Worm (Caenorhabditis elegans): ENCODE data around the gene ubc-9.
A peak's percentile ranks its signal among the peaks of the same experiment; 100 is the strongest.

ubc-9 gene

ce11 chrIV:4643577-4643976, 7.3 kb upstream of the ubc-9 start:
- no peak for TF ChIP-seq nhr-77 (tag; optimal IDR thresholded peaks at IDR 0.05)
- no peak for TF ChIP-seq zip-2 (tag; optimal IDR thresholded peaks at IDR 0.05)
- no peak for TF ChIP-seq duxl-1 (tag; optimal IDR thresholded peaks at IDR 0.05; ENCODE audit: poor library complexity)
- TF ChIP-seq nhr-102 (tag; optimal IDR thresholded peaks at IDR 0.05): no peak
- no peak for TF ChIP-seq lsy-2 (tag; optimal IDR thresholded peaks at IDR 0.05)
- TF ChIP-seq ceh-32 (tag; optimal IDR thresholded peaks at IDR 0.05; ENCODE audit: poor library complexity): no peak
- no peak for TF ChIP-seq hlh-30 (tag; optimal IDR thresholded peaks at IDR 0.05; ENCODE audit: insufficient read depth)
- TF ChIP-seq spr-3 (GFP tag; optimal IDR thresholded peaks at IDR 0.05): no peak
- TF ChIP-seq unc-62 (GFP tag; optimal IDR thresholded peaks at IDR 0.05 in 1 of 2): no peak
- no peak for TF ChIP-seq unc-62 (tag; optimal IDR thresholded peaks at IDR 0.05)
- TF ChIP-seq fkh-10 (GFP tag; optimal IDR thresholded peaks at IDR 0.05): no peak
- TF ChIP-seq F44E2.7 (GFP tag; IDR thresholded peaks at IDR 0.05): no peak
- no peak for TF ChIP-seq nhr-76 (tag; optimal IDR thresholded peaks at IDR 0.05)
- TF ChIP-seq jun-1 (tag; optimal IDR thresholded peaks at IDR 0.05): no peak
- TF ChIP-seq rbr-2 (tag; optimal IDR thresholded peaks at IDR 0.05): no peak
- TF ChIP-seq nhr-111 (GFP tag; optimal IDR thresholded peaks at IDR 0.05): no peak
- TF ChIP-seq mxl-3 (GFP tag; optimal IDR thresholded peaks at IDR 0.05): no peak
- TF ChIP-seq Y48G9A.11 (GFP tag; IDR thresholded peaks at IDR 0.05): no peak

ce11 chrIV:4645243-4645642, 5.6 kb upstream of the ubc-9 start:
- no peak for TF ChIP-seq F49E8.2 (tag; optimal IDR thresholded peaks at IDR 0.05; ENCODE audit: borderline replicate concordance)
- TF ChIP-seq sdz-12 (GFP tag; optimal IDR thresholded peaks at IDR 0.05): no peak
- TF ChIP-seq aha-1 (tag): peak; percentile 41
- no peak for TF ChIP-seq mdt-29 (GFP tag; IDR thresholded peaks at IDR 0.05)
- no peak for TF ChIP-seq mes-2 (tag; optimal IDR thresholded peaks at IDR 0.05; ENCODE audit: poor library complexity, severe bottlenecking)
- TF ChIP-seq Y105C5A.15 (GFP tag; IDR thresholded peaks at IDR 0.05): no peak
- no peak for TF ChIP-seq ceh-62 (tag; optimal IDR thresholded peaks at IDR 0.05)
- TF ChIP-seq mxl-3 (GFP tag; optimal IDR thresholded peaks at IDR 0.05): no peak

ce11 chrIV:4647385-4647784, 3.5 kb upstream of the ubc-9 start, which contains the start of gene F29B9.8:
Gene F29B9.8, plus strand, starts transcription at chrIV:4647685.
- TF ChIP-seq lin-29 (GFP tag; IDR thresholded peaks at IDR 0.05): no peak
- no peak for TF ChIP-seq lin-39 (tag; optimal IDR thresholded peaks at IDR 0.05)
- no peak for TF ChIP-seq F49E8.2 (tag; optimal IDR thresholded peaks at IDR 0.05; ENCODE audit: borderline replicate concordance)

- peak in 1 of 2 experiments; percentile 11 for TF ChIP-seq unc-62 (GFP tag; optimal IDR thresholded peaks at IDR 0.05 in 1 of 2)
- TF ChIP-seq unc-62 (tag; optimal IDR thresholded peaks at IDR 0.05): no peak
- no peak for TF ChIP-seq F10B5.3 (tag; optimal IDR thresholded peaks at IDR 0.05)
Measured at ce11 chrIV:4649460-4649859, 1.4 kb upstream of the ubc-9 start, which contains the start of gene F29B9.7. Gene F29B9.7, plus strand, starts transcription at chrIV:4649760.

- TF ChIP-seq lin-38 (GFP tag; IDR thresholded peaks at IDR 0.05): peak; percentile 54
- no peak for TF ChIP-seq hlh-30 (tag; optimal IDR thresholded peaks at IDR 0.05; ENCODE audit: insufficient read depth)
- 0 out of 2 replicates have a peak, but pooled peaks have one; percentile 49 for TF ChIP-seq nhr-42 (GFP tag; IDR thresholded peaks at IDR 0.05)
- TF ChIP-seq dmd-8 (GFP tag; IDR thresholded peaks at IDR 0.05): 0 out of 2 replicates have a peak, but pooled peaks have one; percentile 39
- TF ChIP-seq mdl-1 (tag; optimal IDR thresholded peaks at IDR 0.05): no peak
- no peak for TF ChIP-seq fkh-10 (GFP tag; optimal IDR thresholded peaks at IDR 0.05)
- peak; percentile 80 for TF ChIP-seq F49E8.2 (tag; optimal IDR thresholded peaks at IDR 0.05; ENCODE audit: borderline replicate concordance)
- TF ChIP-seq Y105C5A.15 (GFP tag; IDR thresholded peaks at IDR 0.05): no peak
- TF ChIP-seq saeg-2 (GFP tag; IDR thresholded peaks at IDR 0.05): peak; percentile 36; the same call in 1 of the 2 replicates
- TF ChIP-seq snpc-1.2 (GFP tag; IDR thresholded peaks at IDR 0.05): peak; percentile 55; the same call in 1 of the 2 replicates
- TF ChIP-seq aha-1 (tag): peak; percentile 19
- no peak for TF ChIP-seq skn-1 (tag; optimal IDR thresholded peaks at IDR 0.05)
- TF ChIP-seq nhr-111 (GFP tag; optimal IDR thresholded peaks at IDR 0.05): peak; percentile 9
- 0 out of 2 replicates have a peak, but pooled peaks have one; percentile 29 for TF ChIP-seq arid-1 (GFP tag; conservative IDR thresholded peaks at IDR 0.05)
- TF ChIP-seq ama-1 (optimal IDR thresholded peaks at IDR 0.05): peak; percentile 60
- TF ChIP-seq Y75B8A.6 (GFP tag; IDR thresholded peaks at IDR 0.05): 0 out of 2 replicates have a peak, but pooled peaks have one; percentile 50
- TF ChIP-seq mep-1 (tag; optimal IDR thresholded peaks at IDR 0.05): no peak
- 0 out of 2 replicates have a peak, but pooled peaks have one; percentile 35 for TF ChIP-seq pha-4 (GFP tag; IDR thresholded peaks at IDR 0.05)
- TF ChIP-seq pha-4 (tag; optimal IDR thresholded peaks at IDR 0.05): no peak
- TF ChIP-seq ztf-11 (tag; optimal IDR thresholded peaks at IDR 0.05): no peak
- TF ChIP-seq T26A8.4 (GFP tag; IDR thresholded peaks at IDR 0.05): 0 out of 2 replicates have a peak, but pooled peaks have one; percentile 54
Measured at ce11 chrIV:4652365-4652844, 1.6 kb downstream of the ubc-9 start, which contains the start of gene F29B9.5. Gene F29B9.5, plus strand, starts transcription at chrIV:4652415.

All from whole organism, L4 larva.